Worm (Caenorhabditis elegans) whole organism, L4/young adult: ENCODE measurements around the gene F47G9.6.

Source experiments
- W03F9.2 ChIP-seq: fragments of 150-350 bp; optimal IDR thresholded peaks from 2 replicates; lab custom pipeline; 2014; ENCODE audit warnings: missing biosample characterization, missing genetic modification characterization
- dao-5 ChIP-seq: sonication (generic microtip); optimal IDR thresholded peaks from 2 replicates; lab custom pipeline; 2016; ENCODE audit warnings: missing genotype, missing genetic modification characterization, moderate library complexity, missing compliant biosample characterization
- him-1 ChIP-seq: sonication (generic microtip); optimal IDR thresholded peaks from 2 replicates; lab custom pipeline; 2016; ENCODE audit warnings: missing genotype, missing genetic modification reagents, missing genetic modification characterization, missing compliant biosample characterization

DNA sequence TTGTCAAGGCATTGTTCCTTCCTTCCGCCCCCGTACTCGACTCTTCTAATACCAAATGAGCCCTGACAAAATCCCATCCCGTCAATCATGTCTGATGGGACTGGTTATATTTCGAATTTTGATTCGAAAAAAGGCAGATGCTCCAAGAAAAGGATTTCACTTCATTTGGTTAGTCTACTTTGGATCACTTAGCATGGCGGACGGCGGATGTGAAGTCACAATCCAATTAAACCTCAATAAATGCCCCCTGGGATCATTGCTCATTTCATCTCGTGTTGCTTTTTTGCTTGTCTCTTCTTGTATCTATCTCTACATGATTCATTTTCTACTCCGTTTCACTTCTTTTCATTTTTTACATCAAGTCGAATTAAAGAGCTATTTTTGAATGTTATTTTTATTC, 50.1 kb downstream of the F47G9.6 start:
- no peak for TF ChIP-seq him-1 (tag; lab: Kevin White, UChicago)
- TF ChIP-seq dao-5 (tag; lab: Kevin White, UChicago) = no peak
- TF ChIP-seq W03F9.2 (tag; lab: Kevin White, UChicago) = no peak
